Worm (Caenorhabditis elegans) whole organism, L2 larva: ENCODE measurements around the gene Y59A8B.21.
A peak's percentile ranks its signal among the peaks of the same experiment; 100 is the strongest.
"Not testable (repeated sequence)": the region's sequence is repeated elsewhere in the genome, so short reads cannot be mapped to it uniquely, and the experiment has no call there.

Experiments used
- F13H6.1 ChIP-seq: sonication (generic microtip); optimal IDR thresholded peaks from 2 replicates; lab custom pipeline; 2016; ENCODE audit warnings: missing genetic modification characterization, missing compliant biosample characterization
- blmp-1 ChIP-seq: sonication (generic microtip); optimal IDR thresholded peaks from 2 replicates; lab custom pipeline; 2017; ENCODE audit warnings: missing genetic modification characterization, mild to moderate bottlenecking, missing compliant biosample characterization, antibody characterized with exemption, moderate library complexity; ENCODE audit not compliant: insufficient read depth
- ceh-16 ChIP-seq: fragments of 150-350 bp; optimal IDR thresholded peaks from 2 replicates; lab custom pipeline; 2014; ENCODE audit warnings: missing biosample characterization, missing genetic modification characterization
- ceh-82 ChIP-seq: fragments of 150-350 bp; optimal IDR thresholded peaks from 2 replicates; lab custom pipeline; 2014; ENCODE audit warnings: missing biosample characterization, missing genetic modification characterization
- crh-2 ChIP-seq: sonication (generic microtip); optimal IDR thresholded peaks from 2 replicates; lab custom pipeline; 2017; ENCODE audit warnings: missing biosample characterization, missing genetic modification characterization
- dmd-4 ChIP-seq: sonication (generic microtip); optimal IDR thresholded peaks from 2 replicates; lab custom pipeline; 2017; ENCODE audit warnings: missing biosample characterization, missing genetic modification characterization
- elt-3 ChIP-seq: sonication (generic microtip); optimal IDR thresholded peaks from 2 replicates; lab custom pipeline; 2017; ENCODE audit warnings: missing biosample characterization, missing genetic modification characterization
- fos-1 ChIP-seq: fragments of 150-350 bp; optimal IDR thresholded peaks from 2 replicates; lab custom pipeline; 2014; ENCODE audit warnings: missing biosample characterization, missing genetic modification characterization
- gmeb-1 ChIP-seq: fragments of 150-350 bp; optimal IDR thresholded peaks from 2 replicates; lab custom pipeline; 2014; ENCODE audit warnings: missing biosample characterization, missing genetic modification characterization
- lin-13 ChIP-seq: fragments of 150-350 bp; optimal IDR thresholded peaks from 2 replicates; lab custom pipeline; 2014; ENCODE audit warnings: missing biosample characterization, missing genetic modification reagents, missing genetic modification characterization
- lin-39 ChIP-seq: fragments of 150-350 bp; optimal IDR thresholded peaks from 2 replicates; lab custom pipeline; 2014; ENCODE audit warnings: missing biosample characterization, missing genetic modification reagents, missing genetic modification characterization
- lsy-2 ChIP-seq, 2 experiments: fragments of 150-350 bp in 1 of 2; sonication (generic microtip) in 1 of 2; optimal IDR thresholded peaks; 2 replicates each; lab custom pipeline; 2014 to 2017; ENCODE audit warnings: missing biosample characterization in 2 of 2, missing genetic modification characterization in 2 of 2
- mdl-1 ChIP-seq, 2 experiments: fragments of 150-350 bp in 1 of 2; sonication (generic microtip) in 1 of 2; optimal IDR thresholded peaks; 2 replicates each; lab custom pipeline; 2017; ENCODE audit warnings: missing biosample characterization in 2 of 2, missing genetic modification characterization in 2 of 2
- nhr-10 ChIP-seq: sonication (generic microtip); optimal IDR thresholded peaks from 2 replicates; lab custom pipeline; 2017; ENCODE audit warnings: missing biosample characterization, missing genetic modification characterization
- nhr-12 ChIP-seq: fragments of 150-350 bp; optimal IDR thresholded peaks from 2 replicates; lab custom pipeline; 2014; ENCODE audit warnings: missing biosample characterization, missing genetic modification characterization
- nhr-129 ChIP-seq: fragments of 150-350 bp; optimal IDR thresholded peaks from 2 replicates; lab custom pipeline; 2014; ENCODE audit warnings: missing biosample characterization, missing genetic modification characterization
- nhr-21 ChIP-seq: fragments of 150-350 bp; optimal IDR thresholded peaks from 2 replicates; lab custom pipeline; 2014; ENCODE audit warnings: missing biosample characterization, missing genetic modification characterization
- nhr-23 ChIP-seq: fragments of 150-350 bp; optimal IDR thresholded peaks from 2 replicates; lab custom pipeline; 2014; ENCODE audit warnings: missing biosample characterization, missing genetic modification reagents, missing genetic modification characterization
- nhr-237 ChIP-seq: fragments of 150-350 bp; optimal IDR thresholded peaks from 2 replicates; lab custom pipeline; 2014; ENCODE audit warnings: missing biosample characterization, missing genetic modification characterization
- nhr-25 ChIP-seq: fragments of 150-350 bp; sonication (generic microtip); optimal IDR thresholded peaks from 3 replicates; lab custom pipeline; 2014; ENCODE audit warnings: missing biosample characterization, missing genetic modification characterization
- nhr-6 ChIP-seq: fragments of 150-350 bp; optimal IDR thresholded peaks from 2 replicates; lab custom pipeline; 2014; ENCODE audit warnings: missing biosample characterization, missing genetic modification characterization
- peb-1 ChIP-seq: fragments of 150-350 bp; optimal IDR thresholded peaks from 2 replicates; lab custom pipeline; 2014; ENCODE audit warnings: missing biosample characterization, missing genetic modification characterization
- sem-4 ChIP-seq: fragments of 150-350 bp; optimal IDR thresholded peaks from 2 replicates; lab custom pipeline; 2014; ENCODE audit warnings: missing biosample characterization, missing genetic modification reagents, missing genetic modification characterization
- skn-1 ChIP-seq: sonication (generic microtip); optimal IDR thresholded peaks from 2 replicates; lab custom pipeline; 2017; ENCODE audit warnings: missing biosample characterization, missing genetic modification characterization
- sma-3 ChIP-seq: sonication (generic microtip); optimal IDR thresholded peaks from 2 replicates; lab custom pipeline; 2016; ENCODE audit warnings: missing genetic modification reagents, missing genetic modification characterization, missing compliant biosample characterization
- sma-9 ChIP-seq, 2 experiments: fragments of 150-350 bp in 1 of 2; sonication (generic microtip) in 1 of 2; optimal IDR thresholded peaks; 2 replicates each; lab custom pipeline; 2014 to 2016; ENCODE audit warnings: missing genetic modification characterization in 2 of 2, mild to moderate bottlenecking in 1 of 2, missing biosample characterization in 1 of 2, missing compliant biosample characterization in 1 of 2, missing genetic modification reagents in 1 of 2, moderate library complexity in 1 of 2
- snpc-4 ChIP-seq: fragments of 150-350 bp; optimal IDR thresholded peaks from 2 replicates; lab custom pipeline; 2014; ENCODE audit warnings: missing biosample characterization, missing genetic modification characterization
- unc-55 ChIP-seq: fragments of 150-350 bp; sonication (generic microtip); optimal IDR thresholded peaks from 3 replicates; lab custom pipeline; 2014; ENCODE audit warnings: missing biosample characterization, missing genetic modification reagents, missing genetic modification characterization
- ztf-1 ChIP-seq: fragments of 200-800 bp; sonication (Bioruptor generic); conservative IDR thresholded peaks from 2 replicates; pipeline ENCODE4 v1.3.6; 2022; ENCODE audit warnings: missing genetic modification characterization, missing compliant biosample characterization
- ztf-11 ChIP-seq: sonication (generic microtip); optimal IDR thresholded peaks from 2 replicates; lab custom pipeline; 2017; ENCODE audit warnings: missing biosample characterization, missing genetic modification characterization
- ztf-4 ChIP-seq: fragments of 150-350 bp; optimal IDR thresholded peaks from 2 replicates; lab custom pipeline; 2014; ENCODE audit warnings: missing biosample characterization, missing genetic modification characterization

The Y59A8B.21 gene

ce11 chrV:18001268-18001667, 15.2 kb downstream of the Y59A8B.21 start, which contains the start of gene lon-8:
Gene lon-8, minus strand, starts transcription at chrV:18001368.
- TF ChIP-seq blmp-1 (tag; lab: Kevin White, UChicago) = no peak

DNA sequence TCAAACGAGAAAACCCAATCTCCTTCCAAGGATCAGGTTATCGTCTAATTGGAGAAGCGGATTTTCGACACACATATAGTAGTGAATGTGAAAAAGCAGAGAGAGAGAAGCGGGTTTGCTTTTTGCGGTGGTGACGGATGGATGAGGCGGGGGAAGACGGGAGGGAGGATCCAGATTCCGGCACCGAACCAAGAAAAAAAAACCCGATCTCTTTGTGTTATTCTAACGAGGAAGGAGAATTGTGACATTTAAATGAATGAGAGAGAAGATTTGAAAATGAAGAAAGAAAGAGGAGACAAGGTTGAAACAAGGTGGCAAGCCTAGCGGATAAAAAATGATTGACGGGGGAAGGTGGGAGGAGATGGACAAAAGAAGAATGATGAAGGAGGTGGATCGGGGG, 17.8 kb downstream of the Y59A8B.21 start:
- TF ChIP-seq nhr-25 (tag; lab: Kevin White, UChicago) (peak; percentile 47), nhr-21 (peak; percentile 58), blmp-1 (tag; lab: Kevin White, UChicago) (no peak)

DNA sequence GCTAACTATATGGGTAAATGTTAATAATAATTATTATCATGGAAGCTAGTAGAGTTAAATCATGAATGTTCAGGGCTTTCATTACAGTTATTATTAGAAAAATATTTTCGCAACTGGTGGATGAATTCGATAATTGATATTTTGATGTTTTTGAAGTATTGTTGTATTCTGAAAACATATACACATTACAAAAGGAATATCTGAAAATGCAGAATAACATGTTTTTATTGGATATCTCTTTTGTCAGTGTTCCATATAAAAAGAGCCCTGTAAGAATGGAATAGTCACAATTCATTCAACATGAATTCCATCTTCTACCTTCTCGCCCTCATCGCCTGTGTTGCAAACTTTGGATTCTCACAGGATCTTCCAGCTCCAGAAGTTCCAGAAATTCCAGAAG, 20.9 kb downstream of the Y59A8B.21 start, which contains the start of gene Y59A8B.19:
TSS of gene Y59A8B.19 (plus strand) at position 301 of the 400 bp plus-strand sequence.
- not testable (repeated sequence) for TF ChIP-seq nhr-12; sma-3 (GFP tag; lab: Kevin White, UChicago); sem-4 (tag; lab: Kevin White, UChicago)
- TF ChIP-seq, all 48 proteins: peak for 0; not testable (repeated sequence) for 48

DNA sequence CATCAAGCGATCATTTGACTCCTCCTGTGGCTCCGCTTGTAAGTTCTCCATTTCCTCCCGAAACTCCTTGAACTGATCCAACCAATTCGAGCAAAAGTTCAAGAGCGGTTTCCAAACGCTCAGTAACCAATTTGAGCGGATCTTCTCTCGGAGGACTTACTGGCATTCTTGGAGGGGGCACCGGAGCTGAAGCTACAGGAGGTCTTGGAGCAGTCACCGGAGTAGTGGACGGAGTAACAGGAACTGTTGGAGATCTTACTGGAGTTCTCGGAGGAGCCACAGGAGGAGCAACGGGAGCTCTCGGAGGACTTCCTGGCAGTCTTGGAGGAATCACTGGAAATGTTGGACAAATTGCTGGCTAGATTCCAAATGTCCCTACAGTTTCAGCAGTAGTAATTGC, 22.6 kb downstream of the Y59A8B.21 start:
- TF ChIP-seq nhr-23 (tag; lab: Kevin White, UChicago) = no peak
- TF ChIP-seq fos-1 (tag; lab: Kevin White, UChicago) = no peak
- TF ChIP-seq nhr-129 (tag; lab: Kevin White, UChicago) = no peak
- no peak for TF ChIP-seq lsy-2 (tag; optimal IDR thresholded peaks at IDR 0.05; lab: Kevin White, UChicago)
- TF ChIP-seq dmd-4 (tag; lab: Kevin White, UChicago) = no peak
- TF ChIP-seq ztf-11 (tag; lab: Kevin White, UChicago) = no peak

ce11 chrV:18010737-18011136, 24.7 kb downstream of the Y59A8B.21 start, which contains the start of gene Y59A8B.26:
Gene Y59A8B.26, minus strand, starts transcription at chrV:18010837.
- TF ChIP-seq nhr-12; elt-3 (tag; lab: Kevin White, UChicago); nhr-10 (tag; lab: Kevin White, UChicago): not testable (repeated sequence)
- TF ChIP-seq, all 48 proteins: peak for 0; not testable (repeated sequence) for 48

DNA sequence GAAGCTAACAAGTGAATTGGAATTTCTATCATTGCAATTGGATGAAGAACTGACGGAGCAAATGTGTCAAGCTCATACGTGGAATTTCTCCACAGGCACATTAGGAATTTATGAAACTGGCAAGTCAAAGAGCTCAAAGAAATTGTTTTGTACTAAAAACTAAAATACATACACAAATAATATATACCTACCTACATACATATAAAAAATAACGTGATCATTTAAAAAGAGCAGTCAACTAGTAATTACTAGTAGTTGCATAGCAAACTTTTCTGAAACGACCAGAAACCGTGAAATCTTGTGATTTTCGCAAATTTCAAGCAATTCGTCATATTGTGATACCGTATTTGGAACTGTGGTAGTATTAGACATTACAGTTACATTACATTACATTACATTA, 28.1 kb downstream of the Y59A8B.21 start, which contains the start of gene srh-133:
TSS of gene srh-133 (minus strand) at position 101 of the 400 bp plus-strand sequence.
- TF ChIP-seq skn-1 (tag; lab: Kevin White, UChicago) = no peak
- TF ChIP-seq ceh-82 (tag; lab: Kevin White, UChicago) = no peak
- no peak for TF ChIP-seq dmd-4 (tag; lab: Kevin White, UChicago)
- TF ChIP-seq ztf-4 (tag; lab: Kevin White, UChicago) = no peak
- no peak for TF ChIP-seq nhr-25 (tag; lab: Kevin White, UChicago)
- no peak for TF ChIP-seq lin-39 (tag; lab: Kevin White, UChicago)
- TF ChIP-seq nhr-6 (tag; lab: Kevin White, UChicago) = no peak

- TF ChIP-seq nhr-21 (no peak), skn-1 (tag; lab: Kevin White, UChicago) (no peak), lsy-2 (tag; optimal IDR thresholded peaks at IDR 0.05; lab: Kevin White, UChicago) (no peak), unc-55 (GFP tag; lab: Kevin White, UChicago) (no peak), F13H6.1 (tag; lab: Kevin White, UChicago) (no peak), blmp-1 (tag; lab: Kevin White, UChicago) (no peak), crh-2 (tag; lab: Kevin White, UChicago) (no peak), nhr-129 (tag; lab: Kevin White, UChicago) (no peak), nhr-237 (tag; lab: Kevin White, UChicago) (no peak), gmeb-1 (tag; lab: Kevin White, UChicago) (no peak), nhr-23 (tag; lab: Kevin White, UChicago) (no peak), mdl-1 (tag; optimal IDR thresholded peaks at IDR 0.05; lab: Kevin White, UChicago) (no peak), ceh-16 (tag; lab: Kevin White, UChicago) (no peak), snpc-4 (tag; lab: Kevin White, UChicago) (no peak), lin-13 (GFP tag; lab: Kevin White, UChicago) (no peak), peb-1 (no peak), sma-9 (GFP tag; optimal IDR thresholded peaks at IDR 0.05; lab: Kevin White, UChicago) (no peak), sma-9 (tag; optimal IDR thresholded peaks at IDR 0.05; lab: Kevin White, UChicago) (no peak), ztf-1 (no peak), nhr-6 (tag; lab: Kevin White, UChicago) (no peak)
- TF ChIP-seq, all 48 proteins: peak for 0
Measured at ce11 chrV:18017226-18017625, 31.2 kb downstream of the Y59A8B.21 start, which contains the start of gene srh-134. Gene srh-134, minus strand, starts transcription at chrV:18017326.
